Worm (Caenorhabditis elegans): ENCODE results near the gene F38B2.2.

ce11 chrX:11264715-11265114 is 14.5 kb downstream of the F38B2.2 start:
- TF ChIP-seq dao-5 (tag; optimal IDR thresholded peaks at IDR 0.05) (no peak), him-1 (tag; optimal IDR thresholded peaks at IDR 0.05) (no peak), W03F9.2 (tag; optimal IDR thresholded peaks at IDR 0.05) (no peak)

Measured in whole organism, L4/young adult.